Fruit fly (Drosophila melanogaster) whole organism, prepupa: ENCODE measurements around the gene to.

Experiments used
- Blimp-1 ChIP-seq: fragments of 200-800 bp; sonication (Bioruptor generic); optimal IDR thresholded peaks from 3 replicates; lab custom pipeline; 2017; ENCODE audit warnings: missing biosample characterization, missing genetic modification characterization, mild to moderate bottlenecking, moderate library complexity, missing genetic modification reagents
- CG10631 ChIP-seq: fragments of 200-800 bp; sonication (Bioruptor generic); optimal IDR thresholded peaks from 2 replicates; lab custom pipeline; 2016; ENCODE audit warnings: missing biosample characterization, missing genetic modification characterization
- CG10669 ChIP-seq: fragments of 200-800 bp; sonication (Bioruptor generic); optimal IDR thresholded peaks from 3 replicates; lab custom pipeline; 2018; ENCODE audit warnings: missing biosample characterization, mild to moderate bottlenecking, missing genetic modification characterization, moderate library complexity
- CG11762 ChIP-seq: fragments of 200-800 bp; sonication (Bioruptor generic); optimal IDR thresholded peaks from 3 replicates; lab custom pipeline; 2016; ENCODE audit warnings: missing biosample characterization, missing genetic modification characterization; ENCODE audit not compliant: insufficient read depth
- CG15336 ChIP-seq: fragments of 200-800 bp; sonication (Bioruptor generic); IDR thresholded peaks from 2 replicates; pipeline ENCODE4 v1.3.6; 2022; ENCODE audit warnings: missing biosample characterization, missing genetic modification characterization
- CG1621 ChIP-seq: fragments of 200-800 bp; sonication (Bioruptor generic); optimal IDR thresholded peaks from 3 replicates; lab custom pipeline; 2018; ENCODE audit warnings: missing biosample characterization, mild to moderate bottlenecking, missing genetic modification characterization
- CG16779 ChIP-seq: fragments of 200-800 bp; sonication (Bioruptor generic); optimal IDR thresholded peaks from 3 replicates; lab custom pipeline; 2017; ENCODE audit warnings: missing biosample characterization, mild to moderate bottlenecking, missing genetic modification characterization
- CG3032 ChIP-seq: fragments of 200-800 bp; optimal IDR thresholded peaks from 2 replicates; lab custom pipeline; 2019; ENCODE audit warnings: missing biosample characterization, mild to moderate bottlenecking, missing genetic modification characterization, moderate library complexity
- CG31627 ChIP-seq: fragments of 200-800 bp; sonication (Bioruptor generic); optimal IDR thresholded peaks from 3 replicates; lab custom pipeline; 2016; ENCODE audit warnings: missing biosample characterization, missing genetic modification characterization
- CG32006 ChIP-seq: fragments of 200-800 bp; sonication (Bioruptor generic); optimal IDR thresholded peaks from 3 replicates; lab custom pipeline; 2017; ENCODE audit warnings: missing biosample characterization, mild to moderate bottlenecking, missing genetic modification characterization
- CG6163 ChIP-seq: fragments of 200-800 bp; sonication (Bioruptor generic); IDR thresholded peaks from 3 replicates; pipeline ENCODE4 v1.3.6; 2022; ENCODE audit warnings: missing biosample characterization, missing genetic modification characterization
- CG6792 ChIP-seq: fragments of 200-800 bp; sonication (Bioruptor generic); optimal IDR thresholded peaks from 3 replicates; lab custom pipeline; 2016; ENCODE audit warnings: missing biosample characterization, missing genetic modification characterization
- CG6854 ChIP-seq: fragments of 200-800 bp; sonication (Bioruptor generic); optimal IDR thresholded peaks from 2 replicates; lab custom pipeline; 2017; ENCODE audit warnings: missing biosample characterization, mild to moderate bottlenecking, missing genetic modification characterization
- CG8632 ChIP-seq: fragments of 200-800 bp; sonication (Bioruptor generic); optimal IDR thresholded peaks from 3 replicates; lab custom pipeline; 2016; ENCODE audit warnings: missing biosample characterization, missing genetic modification characterization
- CG9139 ChIP-seq: fragments of 200-800 bp; sonication (Bioruptor generic); optimal IDR thresholded peaks from 3 replicates; lab custom pipeline; 2017; ENCODE audit warnings: missing biosample characterization, mild to moderate bottlenecking, missing genetic modification characterization
- Eip75B ChIP-seq: fragments of 200-800 bp; sonication (Bioruptor generic); optimal IDR thresholded peaks from 3 replicates; lab custom pipeline; 2016; ENCODE audit warnings: missing biosample characterization, missing genetic modification characterization
- Eip78C ChIP-seq: fragments of 200-800 bp; sonication (Bioruptor generic); peaks from one replicate; lab custom pipeline; 2016; ENCODE audit warnings: missing biosample characterization, missing genetic modification characterization
- Eip93F ChIP-seq: fragments of 200-800 bp; sonication (Bioruptor generic); optimal IDR thresholded peaks from 2 replicates; lab custom pipeline; 2016; ENCODE audit warnings: missing biosample characterization, mild to moderate bottlenecking, missing genetic modification characterization
- Ets21C ChIP-seq: fragments of 200-800 bp; sonication (Bioruptor generic); optimal IDR thresholded peaks from 3 replicates; lab custom pipeline; 2016; ENCODE audit warnings: missing biosample characterization, missing genetic modification characterization
- Ets96B ChIP-seq: fragments of 200-800 bp; optimal IDR thresholded peaks from 2 replicates; lab custom pipeline; 2019; ENCODE audit warnings: missing biosample characterization, mild to moderate bottlenecking, missing genetic modification characterization, moderate library complexity
- Gug ChIP-seq: fragments of 200-800 bp; sonication (Bioruptor generic); IDR thresholded peaks from 2 replicates; pipeline ENCODE4 v1.3.6; 2022; ENCODE audit warnings: missing biosample characterization, missing genetic modification characterization
- Hr39 ChIP-seq: fragments of 200-800 bp; sonication (Bioruptor generic); optimal IDR thresholded peaks from 2 replicates; lab custom pipeline; 2016; ENCODE audit warnings: missing biosample characterization, missing genetic modification characterization
- Met ChIP-seq: fragments of 200-800 bp; sonication (Bioruptor generic); optimal IDR thresholded peaks from 3 replicates; lab custom pipeline; 2016; ENCODE audit warnings: missing biosample characterization, missing genetic modification characterization
- OdsH ChIP-seq: fragments of 200-800 bp; sonication (Bioruptor generic); optimal IDR thresholded peaks from 3 replicates; lab custom pipeline; 2016; ENCODE audit warnings: missing biosample characterization, missing genetic modification characterization
- Smox ChIP-seq: fragments of 200-800 bp; sonication (Bioruptor generic); optimal IDR thresholded peaks from 3 replicates; lab custom pipeline; 2016; ENCODE audit warnings: missing biosample characterization, missing genetic modification characterization
- Sox102F ChIP-seq: fragments of 200-800 bp; sonication (Bioruptor generic); optimal IDR thresholded peaks from 2 replicates; lab custom pipeline; 2016; ENCODE audit warnings: missing biosample characterization, mild to moderate bottlenecking, missing genetic modification characterization
- Sox14 ChIP-seq: fragments of 200-800 bp; sonication (Bioruptor generic); optimal IDR thresholded peaks from 3 replicates; lab custom pipeline; 2016; ENCODE audit warnings: missing biosample characterization, missing genetic modification characterization
- cyc ChIP-seq: fragments of 200-800 bp; sonication (Bioruptor generic); optimal IDR thresholded peaks from 3 replicates; lab custom pipeline; 2016; ENCODE audit warnings: missing biosample characterization, missing genetic modification characterization
- dsx ChIP-seq: fragments of 200-800 bp; optimal IDR thresholded peaks from 3 replicates; lab custom pipeline; 2019; ENCODE audit warnings: missing biosample characterization, mild to moderate bottlenecking, missing genetic modification characterization, moderate library complexity; ENCODE audit not compliant: poor library complexity, severe bottlenecking
- eg ChIP-seq: fragments of 200-800 bp; sonication (Bioruptor generic); IDR thresholded peaks from 3 replicates; pipeline ENCODE4 v1.3.6; 2022; ENCODE audit warnings: missing biosample characterization, missing genetic modification characterization
- esn ChIP-seq: fragments of 200-800 bp; sonication (Bioruptor generic); optimal IDR thresholded peaks from 2 replicates; lab custom pipeline; 2016; ENCODE audit warnings: missing biosample characterization, mild to moderate bottlenecking, missing genetic modification characterization, moderate library complexity
- fd85E ChIP-seq: fragments of 200-800 bp; sonication (Bioruptor generic); optimal IDR thresholded peaks from 3 replicates; lab custom pipeline; 2016; ENCODE audit warnings: missing biosample characterization, missing genetic modification characterization
- fkh ChIP-seq: fragments of 200-800 bp; sonication (Bioruptor generic); optimal IDR thresholded peaks from 3 replicates; lab custom pipeline; 2017; ENCODE audit warnings: missing biosample characterization, mild to moderate bottlenecking, missing genetic modification characterization, moderate library complexity
- lz ChIP-seq: fragments of 200-800 bp; sonication (Bioruptor generic); optimal IDR thresholded peaks from 3 replicates; lab custom pipeline; 2016; ENCODE audit warnings: missing biosample characterization, missing genetic modification characterization
- net ChIP-seq: fragments of 200-800 bp; sonication (Bioruptor generic); optimal IDR thresholded peaks from 3 replicates; lab custom pipeline; 2016; ENCODE audit warnings: missing biosample characterization, missing genetic modification characterization
- pdm3 ChIP-seq: fragments of 200-800 bp; sonication (Bioruptor generic); optimal IDR thresholded peaks from 3 replicates; lab custom pipeline; 2016; ENCODE audit warnings: missing biosample characterization, missing genetic modification characterization
- salr ChIP-seq, 2 experiments: fragments of 200-800 bp; sonication (Bioruptor generic); optimal IDR thresholded peaks; 3 replicates each; lab custom pipeline; 2016 to 2018; ENCODE audit warnings: missing biosample characterization in 2 of 2, missing genetic modification characterization in 2 of 2, mild to moderate bottlenecking in 1 of 2
- spab ChIP-seq: fragments of 200-800 bp; sonication (Bioruptor generic); optimal IDR thresholded peaks from 2 replicates; lab custom pipeline; 2017; ENCODE audit warnings: missing biosample characterization, mild to moderate bottlenecking, missing genetic modification characterization, missing genetic modification reagents
- svp ChIP-seq: fragments of 200-800 bp; sonication (Bioruptor generic); peaks from one replicate; lab custom pipeline; 2016; ENCODE audit warnings: missing biosample characterization, missing genetic modification characterization

to gene

dm6 chr3R:25239880-25240279 lies at the start of gene to:
TSS of gene to (plus strand) at chr3R:25240180.
- TF ChIP-seq CG1621 (tag; lab: Kevin White, UChicago): no peak
- no peak for TF ChIP-seq Hr39 (GFP tag; lab: Kevin White, UChicago)
- TF ChIP-seq OdsH (GFP tag; lab: Kevin White, UChicago): no peak
- no peak for TF ChIP-seq svp (GFP tag; lab: Kevin White, UChicago)
- no peak for TF ChIP-seq Eip93F (GFP tag; lab: Kevin White, UChicago)
- no peak for TF ChIP-seq CG16779
- no peak for TF ChIP-seq Gug (GFP tag; lab: Robert Waterston, UW)
- no peak for TF ChIP-seq eg (GFP tag; lab: Robert Waterston, UW)
- TF ChIP-seq CG8632 (GFP tag; lab: Kevin White, UChicago): no peak
- no peak for TF ChIP-seq CG10669 (GFP tag; lab: Kevin White, UChicago)
- no peak for TF ChIP-seq Blimp-1
- no peak for TF ChIP-seq CG9139
- TF ChIP-seq CG11762 (GFP tag; lab: Kevin White, UChicago): no peak

- TF ChIP-seq Sox102F (GFP tag; lab: Kevin White, UChicago) (no peak), dsx (GFP tag; lab: Kevin White, UChicago) (no peak), Hr39 (GFP tag; lab: Kevin White, UChicago) (peak; percentile 34), net (GFP tag; lab: Kevin White, UChicago) (no peak), CG3032 (tag; lab: Kevin White, UChicago) (peak; percentile 33), pdm3 (GFP tag; lab: Kevin White, UChicago) (peak; percentile 20), Smox (GFP tag; lab: Kevin White, UChicago) (peak; percentile 3), Ets96B (tag; lab: Kevin White, UChicago) (no peak), spab (GFP tag; lab: Kevin White, UChicago) (no peak), fkh (GFP tag; lab: Kevin White, UChicago) (no peak), Blimp-1 (no peak), Eip78C (GFP tag; lab: Kevin White, UChicago) (peak; percentile 54), CG1621 (tag; lab: Kevin White, UChicago) (no peak), lz (peak; percentile 27), CG9139 (no peak), Ets21C (GFP tag; lab: Kevin White, UChicago) (no peak), OdsH (GFP tag; lab: Kevin White, UChicago) (peak; percentile 22), salr (GFP tag; optimal IDR thresholded peaks at IDR 0.05; lab: Kevin White, UChicago) (no peak), CG6792 (GFP tag; lab: Kevin White, UChicago) (no peak), CG6854 (GFP tag; lab: Kevin White, UChicago) (peak; percentile 96), CG6163 (GFP tag; lab: Robert Waterston, UW) (peak; percentile 66; the same call in 2 of the 3 replicates), CG10631 (no peak), Sox14 (no peak), Eip75B (peak; percentile 25), CG11762 (GFP tag; lab: Kevin White, UChicago) (no peak), esn (GFP tag; lab: Kevin White, UChicago) (no peak), fd85E (GFP tag; lab: Kevin White, UChicago) (no peak), CG31627 (GFP tag; lab: Kevin White, UChicago) (peak; percentile 15), CG15336 (GFP tag; lab: Robert Waterston, UW) (no peak), cyc (GFP tag; lab: Kevin White, UChicago) (peak; percentile 6), CG32006 (GFP tag; lab: Kevin White, UChicago) (no peak), Met (GFP tag; lab: Kevin White, UChicago) (peak; percentile 35)
Observed at dm6 chr3R:25193726-25194204, 46.2 kb upstream of the to start, which contains the start of gene lobo. TSS of gene lobo (minus strand) at chr3R:25193776.
